Worm (Caenorhabditis elegans) whole organism, dauer: ENCODE results near the gene phat-6.

Source experiments
- unc-62 ChIP-seq: sonication (generic microtip); optimal IDR thresholded peaks from 2 replicates; lab custom pipeline; 2017; ENCODE audit warnings: missing biosample characterization, missing genetic modification reagents, missing genetic modification characterization

Gene phat-6

DNA sequence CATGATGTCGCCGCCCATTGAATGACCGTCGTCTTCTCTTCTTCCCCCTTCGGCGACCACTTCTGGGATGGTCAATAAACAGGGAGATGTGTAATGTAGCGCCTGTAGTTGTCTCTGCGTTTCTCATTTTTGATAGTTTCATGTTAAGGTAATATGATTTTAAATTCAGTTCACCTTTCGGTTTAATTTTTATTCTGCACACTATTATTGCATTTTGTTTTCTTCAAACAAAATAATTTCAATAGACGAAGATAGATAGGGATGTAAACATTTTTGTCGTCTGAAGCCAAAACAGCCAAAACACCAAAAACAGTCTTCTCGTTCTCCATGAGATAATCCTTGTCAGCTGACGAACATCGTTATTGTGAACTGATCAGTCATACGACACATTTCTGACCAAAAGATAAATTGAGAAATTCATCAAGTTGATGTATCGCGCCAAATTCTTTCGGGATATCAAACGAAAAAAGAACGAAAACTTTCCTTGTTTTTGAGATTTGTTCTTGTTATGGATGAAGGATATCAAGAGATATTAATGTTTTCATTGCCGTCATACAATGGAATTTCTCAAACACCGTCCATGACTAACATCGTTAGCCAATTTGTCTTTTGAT is 35.4 kb downstream of the phat-6 start, which contains the start of gene C11G10.1:
TSS of gene C11G10.1 (minus strand) at position 51 of the 614 bp plus-strand sequence.
- no peak for TF ChIP-seq unc-62

DNA sequence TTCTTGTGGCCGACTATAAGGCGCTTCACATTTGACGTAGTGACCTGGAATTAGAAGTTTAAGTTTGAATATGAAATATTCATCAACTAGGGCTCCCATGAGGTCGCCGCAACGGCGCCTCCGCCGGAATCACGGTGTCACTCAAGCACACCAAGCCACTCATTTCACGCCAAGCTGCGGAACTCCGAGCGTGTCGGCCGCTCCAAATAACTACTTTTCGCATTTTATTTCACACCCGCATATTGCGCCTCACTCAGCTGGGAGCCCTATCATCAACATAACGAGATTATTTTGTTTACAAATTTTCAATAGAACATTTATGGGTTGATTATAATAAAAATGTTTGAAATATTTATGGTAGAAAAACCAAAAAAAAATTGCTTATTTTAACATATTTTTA is 36.3 kb downstream of the phat-6 start:
- no peak for TF ChIP-seq unc-62

DNA sequence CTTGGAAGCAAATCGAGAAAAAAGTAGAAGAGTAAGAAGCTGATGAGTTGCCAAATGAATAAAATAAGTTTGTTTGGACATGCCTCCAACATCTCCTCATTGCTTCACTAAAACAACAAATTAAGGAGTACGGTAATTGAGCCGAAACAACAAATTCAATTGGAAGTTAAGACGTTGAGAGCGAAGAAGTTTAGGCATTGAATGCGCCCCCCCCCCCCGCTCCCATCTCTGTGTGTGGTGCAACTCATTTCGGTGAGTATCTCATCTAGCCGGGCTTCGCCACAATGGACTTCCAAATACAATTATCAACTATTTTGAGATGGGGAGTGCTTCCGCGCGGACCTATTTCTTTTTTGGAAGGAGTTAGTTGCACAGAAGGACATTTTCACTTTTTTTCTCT is 39.1 kb downstream of the phat-6 start:
- TF ChIP-seq unc-62: no peak

DNA sequence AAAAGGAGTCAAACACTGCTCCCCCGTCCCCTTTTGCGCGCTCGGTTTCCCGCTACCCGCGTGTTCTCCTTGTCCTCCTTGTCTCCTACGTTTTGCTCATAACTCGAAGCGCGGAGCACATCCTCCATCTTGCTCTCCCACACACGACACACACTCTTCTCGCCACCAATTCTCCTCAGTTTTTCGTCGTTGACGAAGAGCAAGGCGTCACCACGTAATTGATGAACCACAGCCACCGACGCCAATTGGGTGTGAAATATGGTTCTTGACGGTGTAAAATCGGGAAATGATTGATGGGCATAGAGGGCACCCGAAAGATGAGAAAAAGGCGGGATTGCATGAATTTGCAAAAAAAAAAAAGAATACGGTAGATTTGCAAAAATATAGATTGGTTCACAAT is 45.4 kb downstream of the phat-6 start:
- TF ChIP-seq unc-62: no peak

DNA sequence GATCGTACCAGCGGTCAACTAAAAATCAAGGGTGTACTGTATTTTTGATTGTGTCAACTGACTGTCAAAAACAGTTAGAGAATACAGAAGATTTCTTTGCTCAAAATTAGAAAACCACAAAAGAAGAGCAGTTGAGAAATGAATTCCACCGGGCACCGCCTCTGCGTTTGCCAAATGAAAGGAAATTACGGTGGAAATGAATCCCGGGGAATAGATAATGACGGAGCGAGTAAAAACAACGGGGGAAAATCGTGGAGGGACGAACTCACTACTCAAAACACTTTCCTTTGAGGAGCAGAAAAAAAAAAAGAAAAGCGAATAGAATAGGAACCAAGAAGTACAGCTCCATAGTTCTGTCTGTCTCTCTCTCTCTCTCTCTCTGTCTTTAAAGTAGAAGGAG is 45.8 kb downstream of the phat-6 start:
- no peak for TF ChIP-seq unc-62

DNA sequence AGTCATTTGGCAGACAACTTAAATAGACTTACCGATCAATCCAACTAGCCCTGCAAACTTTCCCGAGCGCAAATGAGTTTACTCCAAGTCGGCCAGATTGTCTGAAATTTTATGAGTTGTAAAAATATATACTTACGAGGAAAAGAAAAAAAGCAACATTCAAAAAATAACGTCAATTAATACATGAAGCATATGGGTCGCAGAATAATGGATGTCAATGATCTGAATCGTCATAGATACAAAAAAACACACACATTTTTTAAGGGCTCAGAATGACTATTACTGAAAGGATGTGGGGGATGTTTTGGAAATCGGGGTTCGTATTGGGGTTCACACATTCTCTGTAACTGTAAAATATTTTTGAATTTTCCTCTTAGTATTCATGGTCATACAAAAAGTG is 46.5 kb downstream of the phat-6 start, which contains the start of gene unc-7:
TSS of gene unc-7 (minus strand) at position 101 of the 400 bp plus-strand sequence.
- no peak for TF ChIP-seq unc-62

DNA sequence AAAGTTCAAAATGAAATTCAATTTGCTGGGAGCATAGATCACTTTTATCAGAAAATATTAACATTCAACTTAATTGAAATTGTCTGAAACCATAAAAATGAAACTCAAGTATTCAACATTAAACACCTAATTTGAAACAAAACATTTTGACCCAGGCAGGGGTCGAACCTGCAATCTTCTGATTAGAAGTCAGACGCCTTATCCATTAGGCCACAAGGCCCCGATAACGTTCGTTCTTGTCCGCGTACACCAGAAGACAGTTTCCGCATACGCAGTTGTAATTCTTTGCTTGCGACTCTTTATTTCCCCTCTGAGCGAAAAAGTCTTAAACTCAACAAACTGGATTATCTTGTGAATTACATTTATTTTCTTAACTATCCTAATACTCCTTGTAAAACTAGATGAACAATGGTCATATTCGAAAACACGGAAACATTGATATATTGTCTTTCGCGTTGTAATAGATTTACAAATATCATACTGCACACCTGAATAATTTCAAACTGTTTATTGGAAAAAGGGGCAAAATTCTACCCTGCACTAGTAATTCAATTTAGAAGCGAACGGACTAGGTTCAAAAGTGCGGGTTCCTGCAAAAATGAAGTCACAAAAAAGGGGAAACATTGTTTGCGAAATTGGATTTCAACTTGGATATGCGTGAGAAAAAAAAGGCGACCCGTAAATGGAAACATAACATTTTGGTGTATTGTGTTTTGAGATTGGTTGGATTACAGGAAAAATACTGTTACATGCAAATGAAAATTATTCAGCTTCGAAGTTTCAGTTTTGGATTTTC is 47.6 kb downstream of the phat-6 start:
- TF ChIP-seq unc-62: no peak
